Worm (Caenorhabditis elegans): Measurements from ENCODE around the gene H38K22.6.

The H38K22.6 gene

ce11 chrIII:4291216-4291691, 29.0 kb upstream of the H38K22.6 start, which contains the start of gene mcm-5 (continued):
- peak; percentile 42 for TF ChIP-seq xbp-1 (tag; optimal IDR thresholded peaks at IDR 0.05)
- TF ChIP-seq dsc-1 (tag; optimal IDR thresholded peaks at IDR 0.05) = no peak
- no peak for TF ChIP-seq unc-62 (GFP tag; optimal IDR thresholded peaks at IDR 0.05)
- peak; percentile 34 for TF ChIP-seq swsn-7 (tag; optimal IDR thresholded peaks at IDR 0.05)
- TF ChIP-seq nhr-237 (tag; optimal IDR thresholded peaks at IDR 0.05) = no peak
- no peak for TF ChIP-seq tlp-1 (tag; optimal IDR thresholded peaks at IDR 0.05)
- TF ChIP-seq ceh-8 (GFP tag; optimal IDR thresholded peaks at IDR 0.05) = no peak
- TF ChIP-seq alr-1 (tag; optimal IDR thresholded peaks at IDR 0.05; ENCODE audit: borderline replicate concordance) = no peak
- TF ChIP-seq aha-1 (tag; optimal IDR thresholded peaks at IDR 0.05) = no peak
- peak; percentile 65 for TF ChIP-seq nhr-85 (tag)
- TF ChIP-seq lin-15B (tag; optimal IDR thresholded peaks at IDR 0.05) = peak; percentile 3
- TF ChIP-seq nhr-84 (tag; optimal IDR thresholded peaks at IDR 0.05) = no peak
- TF ChIP-seq nhr-90 (tag; optimal IDR thresholded peaks at IDR 0.05; ENCODE audit: poor library complexity) = peak; percentile 28
- no peak for TF ChIP-seq unc-30 (tag; optimal IDR thresholded peaks at IDR 0.05)
- no peak for TF ChIP-seq zip-4 (GFP tag; optimal IDR thresholded peaks at IDR 0.05)
- no peak for TF ChIP-seq ets-5 (GFP tag; IDR thresholded peaks at IDR 0.05)
- no peak for TF ChIP-seq nhr-77 (tag; optimal IDR thresholded peaks at IDR 0.05)
- TF ChIP-seq ztf-4 (tag; optimal IDR thresholded peaks at IDR 0.05) = no peak
- no peak for TF ChIP-seq mab-9 (GFP tag; IDR thresholded peaks at IDR 0.05)
- no peak for TF ChIP-seq aly-2 (tag; optimal IDR thresholded peaks at IDR 0.05)
- TF ChIP-seq nhr-11 (tag; optimal IDR thresholded peaks at IDR 0.05) = no peak
- no peak for TF ChIP-seq hlh-4 (tag; optimal IDR thresholded peaks at IDR 0.05)
- peak; percentile 46 for TF ChIP-seq nhr-71 (tag; optimal IDR thresholded peaks at IDR 0.05)
- TF ChIP-seq efl-3 (GFP tag; optimal IDR thresholded peaks at IDR 0.05) = no peak
- no peak for TF ChIP-seq lir-3 (tag; optimal IDR thresholded peaks at IDR 0.05; ENCODE audit: poor library complexity)
- no peak for TF ChIP-seq egl-27 (tag; optimal IDR thresholded peaks at IDR 0.05)
- no peak for TF ChIP-seq jun-1 (tag; optimal IDR thresholded peaks at IDR 0.05)
- TF ChIP-seq mdl-1 (tag; optimal IDR thresholded peaks at IDR 0.05) = no peak
- TF ChIP-seq egl-13 (tag; optimal IDR thresholded peaks at IDR 0.05) = no peak
- TF ChIP-seq sox-4 (tag; optimal IDR thresholded peaks at IDR 0.05) = no peak
- no peak for TF ChIP-seq snpc-4 (tag; optimal IDR thresholded peaks at IDR 0.05)
- TF ChIP-seq skn-1 (tag; optimal IDR thresholded peaks at IDR 0.05) = peak; percentile 49
- no peak for TF ChIP-seq hlh-17 (GFP tag; optimal IDR thresholded peaks at IDR 0.05; ENCODE audit: borderline replicate concordance)
- TF ChIP-seq ceh-90 (tag; optimal IDR thresholded peaks at IDR 0.05) = no peak
- TF ChIP-seq isw-1 (GFP tag; IDR thresholded peaks at IDR 0.05) = no peak
- TF ChIP-seq vab-15 (tag; optimal IDR thresholded peaks at IDR 0.05) = no peak
- peak; percentile 77 for TF ChIP-seq unc-130 (tag; optimal IDR thresholded peaks at IDR 0.05)
- no peak for TF ChIP-seq rnt-1 (tag; optimal IDR thresholded peaks at IDR 0.05)
- peak; percentile 65 for TF ChIP-seq snu-23 (GFP tag; optimal IDR thresholded peaks at IDR 0.05)
- TF ChIP-seq pag-3 (tag; optimal IDR thresholded peaks at IDR 0.05; ENCODE audit: borderline replicate concordance, insufficient read depth) = no peak
- no peak for TF ChIP-seq ceh-88 (GFP tag; IDR thresholded peaks at IDR 0.05)
- TF ChIP-seq pax-3 (tag; optimal IDR thresholded peaks at IDR 0.05) = no peak
- TF ChIP-seq zag-1 (tag; optimal IDR thresholded peaks at IDR 0.05) = no peak
- TF ChIP-seq irx-1 (tag; optimal IDR thresholded peaks at IDR 0.05) = no peak
- TF ChIP-seq C16A3.4 (tag; optimal IDR thresholded peaks at IDR 0.05) = peak; percentile 36
- TF ChIP-seq fkh-8 (tag; optimal IDR thresholded peaks at IDR 0.05) = no peak
- peak; percentile 54 to 75 for TF ChIP-seq lsy-2 (tag; optimal IDR thresholded peaks at IDR 0.05)
- TF ChIP-seq F16B12.6 (tag; optimal IDR thresholded peaks at IDR 0.05) = peak; percentile 86
- TF ChIP-seq elt-3 (tag; optimal IDR thresholded peaks at IDR 0.05) = peak in 1 of 6 experiments; percentile 48
- TF ChIP-seq ztf-11 (tag; optimal IDR thresholded peaks at IDR 0.05) = no peak
- TF ChIP-seq lin-13 (GFP tag; optimal IDR thresholded peaks at IDR 0.05) = no peak
- no peak for TF ChIP-seq unc-86 (tag; optimal IDR thresholded peaks at IDR 0.05)
- TF ChIP-seq fkh-4 (tag; optimal IDR thresholded peaks at IDR 0.05; ENCODE audit: borderline replicate concordance) = no peak

Measured in whole organism, L1 larva.